Worm (Caenorhabditis elegans) whole organism, mixed stage, embryonic: ENCODE data around the gene eor-1.

Experiments
- ceh-39 ChIP-seq: fragments of 150-350 bp; optimal IDR thresholded peaks from 2 replicates; lab custom pipeline; 2014; ENCODE audit warnings: missing biosample characterization, missing genetic modification characterization
- cnd-1 ChIP-seq: fragments of 200-800 bp; sonication (Bioruptor generic); optimal IDR thresholded peaks from 2 replicates; lab custom pipeline; 2018; ENCODE audit warnings: mild to moderate bottlenecking, missing genetic modification characterization, missing compliant biosample characterization
- lsy-2 ChIP-seq: fragments of 150-350 bp; optimal IDR thresholded peaks from 2 replicates; lab custom pipeline; 2014; ENCODE audit warnings: missing biosample characterization, missing genetic modification characterization
- mep-1 ChIP-seq: fragments of 150-350 bp; optimal IDR thresholded peaks from 2 replicates; lab custom pipeline; 2017; ENCODE audit warnings: missing biosample characterization, missing genetic modification reagents, missing genetic modification characterization, inconsistent platforms
- nhr-237 ChIP-seq: fragments of 150-350 bp; optimal IDR thresholded peaks from 2 replicates; lab custom pipeline; 2014; ENCODE audit warnings: missing biosample characterization, missing genetic modification characterization

- no peak for TF ChIP-seq ceh-39 (tag; lab: Kevin White, UChicago)
- TF ChIP-seq mep-1 (tag; lab: Kevin White, UChicago): no peak
- TF ChIP-seq nhr-237 (tag; lab: Kevin White, UChicago): no peak
- no peak for TF ChIP-seq lsy-2 (tag; lab: Kevin White, UChicago)
- TF ChIP-seq cnd-1 (tag; lab: Kevin White, UChicago): no peak
Observed at ce11 chrIV:4809397-4809796, 10.4 kb upstream of the eor-1 start, which contains the start of gene ubxn-6.
